Fruit fly (Drosophila melanogaster) Kc167 (cell line): ENCODE data around the gene CG33928.

Experiments used
- Myc ChIP-seq: fragments of >200 bp; optimal IDR thresholded peaks from 2 replicates; lab custom pipeline; 2017; ENCODE audit warnings: missing external identifiers
- Sin3A ChIP-seq: fragments of >200 bp; optimal IDR thresholded peaks from 2 replicates; lab custom pipeline; 2018; ENCODE audit warnings: missing external identifiers
- h ChIP-seq: fragments of >200 bp; optimal IDR thresholded peaks from 3 replicates; lab custom pipeline; 2018; ENCODE audit warnings: missing external identifiers
- insv ChIP-seq: fragments of >200 bp; optimal IDR thresholded peaks from 3 replicates; lab custom pipeline; 2018; ENCODE audit warnings: missing external identifiers
- psq ChIP-seq: fragments of >200 bp; optimal IDR thresholded peaks from 2 replicates; lab custom pipeline; 2017; ENCODE audit warnings: missing external identifiers
- ttk ChIP-seq: sonication (Bioruptor generic); optimal IDR thresholded peaks from 2 replicates; lab custom pipeline; 2017; ENCODE audit warnings: missing external identifiers

dm6 chr2L:17470630-17471029, 34.2 kb upstream of the CG33928 start:
- TF ChIP-seq h = no peak
- no peak for TF ChIP-seq psq (lab: Kevin White, UChicago)
- TF ChIP-seq Sin3A (lab: Kevin White, UChicago) = no peak
- no peak for TF ChIP-seq Myc (lab: Kevin White, UChicago)
- no peak for TF ChIP-seq ttk (lab: Kevin White, UChicago)
- TF ChIP-seq insv (lab: Kevin White, UChicago) = no peak
